Worm (Caenorhabditis elegans) whole organism, L4/young adult: ENCODE measurements around the gene R08C7.11.

Experiments used
- dao-5 ChIP-seq: sonication (generic microtip); optimal IDR thresholded peaks from 2 replicates; lab custom pipeline; 2016; ENCODE audit warnings: missing genotype, missing genetic modification characterization, moderate library complexity, missing compliant biosample characterization
- him-1 ChIP-seq: sonication (generic microtip); optimal IDR thresholded peaks from 2 replicates; lab custom pipeline; 2016; ENCODE audit warnings: missing genotype, missing genetic modification reagents, missing genetic modification characterization, missing compliant biosample characterization

DNA sequence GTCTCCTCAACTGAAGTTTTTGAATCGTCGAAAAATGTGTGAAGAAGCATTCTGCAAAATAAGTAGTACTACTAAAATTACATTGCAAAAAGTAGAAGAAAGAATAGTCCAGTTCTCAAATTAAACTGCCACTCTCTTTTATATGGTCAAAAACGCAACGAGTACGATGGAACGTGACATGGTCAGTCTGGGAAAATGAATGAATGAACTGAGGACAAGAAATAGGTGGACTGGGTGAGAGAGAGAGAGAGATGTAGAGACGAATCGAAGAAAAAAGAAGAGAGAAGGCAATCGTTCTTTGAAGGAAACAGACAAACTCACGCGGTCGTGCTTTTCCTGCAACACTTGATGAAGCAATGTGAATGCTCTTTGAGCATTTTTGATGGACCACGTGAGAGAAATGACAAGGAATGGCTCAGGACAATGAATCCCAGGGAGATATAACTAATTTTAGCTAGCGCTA lies 22.3 kb upstream of the R08C7.11 start, which contains the start of gene M01H9.3:
- TF ChIP-seq him-1 (no peak), dao-5 (tag; lab: Kevin White, UChicago) (no peak)
